Worm (Caenorhabditis elegans): Measurements from ENCODE around the gene M151.7.

- TF ChIP-seq nhr-237 (tag; optimal IDR thresholded peaks at IDR 0.05) (no peak), skn-1 (tag; optimal IDR thresholded peaks at IDR 0.05) (no peak), mdl-1 (tag; optimal IDR thresholded peaks at IDR 0.05) (no peak), lin-39 (tag; optimal IDR thresholded peaks at IDR 0.05) (no peak)
Measured at ce11 chrII:3630810-3631209, 8.7 kb downstream of the M151.7 start, which contains the start of gene M151.2.

Data from whole organism, L2 larva.